Worm (Caenorhabditis elegans) whole organism, mixed stage, embryonic: ENCODE data around the gene vamp-7.

ENCODE experiments used
- blmp-1 ChIP-seq: fragments of 150-350 bp; optimal IDR thresholded peaks from 2 replicates; lab custom pipeline; 2014; ENCODE audit warnings: missing biosample characterization, missing genetic modification characterization
- ceh-83 ChIP-seq: fragments of 200-800 bp; sonication (Bioruptor generic); optimal IDR thresholded peaks from 2 replicates; lab custom pipeline; 2018; ENCODE audit warnings: mild to moderate bottlenecking, missing genetic modification characterization, missing compliant biosample characterization
- ces-1 ChIP-seq: fragments of 150-350 bp; optimal IDR thresholded peaks from 2 replicates; lab custom pipeline; 2014; ENCODE audit warnings: missing biosample characterization, missing genetic modification reagents, missing genetic modification characterization
- elt-1 ChIP-seq: sonication (generic microtip); optimal IDR thresholded peaks from 2 replicates; lab custom pipeline; 2017; ENCODE audit warnings: missing genetic modification characterization, mild to moderate bottlenecking, missing compliant biosample characterization, antibody characterized with exemption, moderate library complexity, borderline replicate concordance; ENCODE audit not compliant: insufficient read depth
- lin-13 ChIP-seq: fragments of 150-350 bp; optimal IDR thresholded peaks from 2 replicates; lab custom pipeline; 2014; ENCODE audit warnings: missing biosample characterization, missing genetic modification characterization
- nhr-12 ChIP-seq: fragments of 150-350 bp; optimal IDR thresholded peaks from 2 replicates; lab custom pipeline; 2014; ENCODE audit warnings: missing biosample characterization, missing genetic modification characterization
- snpc-4 ChIP-seq: fragments of 150-350 bp; optimal IDR thresholded peaks from 2 replicates; lab custom pipeline; 2014; ENCODE audit warnings: missing biosample characterization, missing genetic modification characterization
- sptf-1 ChIP-seq: sonication (generic microtip); optimal IDR thresholded peaks from 2 replicates; lab custom pipeline; 2017; ENCODE audit warnings: mild to moderate bottlenecking, missing genetic modification characterization, moderate library complexity, missing compliant biosample characterization
- tbx-8 ChIP-seq: fragments of 200-800 bp; sonication (Bioruptor generic); optimal IDR thresholded peaks from 2 replicates; lab custom pipeline; 2018; ENCODE audit warnings: mild to moderate bottlenecking, missing genetic modification characterization, moderate library complexity, missing compliant biosample characterization
- ztf-11 ChIP-seq: fragments of 150-350 bp; optimal IDR thresholded peaks from 2 replicates; lab custom pipeline; 2014; ENCODE audit warnings: missing biosample characterization, missing genetic modification characterization

ce11 chrIV:2618611-2619010 is 10.8 kb downstream of the vamp-7 start, which contains the start of gene smf-3:
- no peak for TF ChIP-seq ztf-11
- no peak for TF ChIP-seq ceh-83 (GFP tag; lab: Kevin White, UChicago)
- TF ChIP-seq sptf-1 (tag; lab: Kevin White, UChicago): no peak
- TF ChIP-seq elt-1: no peak
- no peak for TF ChIP-seq tbx-8 (GFP tag; lab: Kevin White, UChicago)
- no peak for TF ChIP-seq nhr-12 (tag; lab: Kevin White, UChicago)
- TF ChIP-seq snpc-4 (tag; lab: Kevin White, UChicago): no peak
- no peak for TF ChIP-seq ces-1 (GFP tag; lab: Kevin White, UChicago)
- no peak for TF ChIP-seq lin-13 (tag; lab: Kevin White, UChicago)
- TF ChIP-seq blmp-1 (tag; lab: Kevin White, UChicago): no peak
